Worm (Caenorhabditis elegans) whole organism, early embryonic: ENCODE measurements around the gene abts-3.

ENCODE experiments used
- B0310.2 ChIP-seq: sonication (generic microtip); optimal IDR thresholded peaks from 2 replicates; lab custom pipeline; 2016; ENCODE audit warnings: mild to moderate bottlenecking, missing genetic modification characterization, missing compliant biosample characterization
- F13C5.2 ChIP-seq: sonication (generic microtip); optimal IDR thresholded peaks from 2 replicates; lab custom pipeline; 2017; ENCODE audit warnings: mild to moderate bottlenecking, missing genetic modification characterization, inconsistent platforms, missing compliant biosample characterization
- aly-1 ChIP-seq: sonication (generic microtip); optimal IDR thresholded peaks from 2 replicates; lab custom pipeline; 2016; ENCODE audit warnings: missing genetic modification characterization, missing compliant biosample characterization
- ama-1 ChIP-seq: fragments of 150-350 bp; optimal IDR thresholded peaks from 2 replicates; lab custom pipeline; 2014
- ceh-13 ChIP-seq: fragments of 200-800 bp; sonication (Bioruptor generic); optimal IDR thresholded peaks from 2 replicates; lab custom pipeline; 2018; ENCODE audit warnings: mild to moderate bottlenecking, missing genetic modification characterization, missing compliant biosample characterization
- ceh-36 ChIP-seq: sonication (generic microtip); optimal IDR thresholded peaks from 2 replicates; lab custom pipeline; 2016; ENCODE audit warnings: missing genetic modification characterization, inconsistent platforms, missing compliant biosample characterization
- ets-7 ChIP-seq: sonication (generic microtip); optimal IDR thresholded peaks from 2 replicates; lab custom pipeline; 2016; ENCODE audit warnings: missing genotype, missing genetic modification characterization, missing compliant biosample characterization
- flt-1 ChIP-seq: fragments of 200-800 bp; sonication (Bioruptor generic); IDR thresholded peaks from 2 replicates; pipeline ENCODE4 v1.3.6; 2022; ENCODE audit warnings: missing genetic modification characterization, missing compliant biosample characterization
- hmbx-1 ChIP-seq: sonication (generic microtip); optimal IDR thresholded peaks from 2 replicates; lab custom pipeline; 2016; ENCODE audit warnings: mild to moderate bottlenecking, missing genetic modification characterization, missing compliant biosample characterization
- hmg-4 ChIP-seq: fragments of 200-800 bp; sonication (Bioruptor generic); optimal IDR thresholded peaks from 2 replicates; lab custom pipeline; 2018; ENCODE audit warnings: mild to moderate bottlenecking, missing genetic modification characterization, missing compliant biosample characterization
- hnd-1 ChIP-seq: sonication (generic microtip); optimal IDR thresholded peaks from 2 replicates; lab custom pipeline; 2016; ENCODE audit warnings: missing genetic modification characterization, missing compliant biosample characterization
- pes-1 ChIP-seq: fragments of 200-800 bp; sonication (Bioruptor generic); IDR thresholded peaks from 2 replicates; pipeline ENCODE4 v1.3.6; 2022; ENCODE audit warnings: missing genetic modification reagents, missing genetic modification characterization, missing compliant biosample characterization
- scrt-1 ChIP-seq: fragments of 200-800 bp; sonication (Bioruptor generic); IDR thresholded peaks from 2 replicates; pipeline ENCODE4 v1.3.6; 2022; ENCODE audit warnings: missing genetic modification characterization, missing compliant biosample characterization
- sea-1 ChIP-seq: fragments of 200-800 bp; sonication (Bioruptor generic); conservative IDR thresholded peaks from 2 replicates; pipeline ENCODE4 v1.3.6; 2022; ENCODE audit warnings: missing genetic modification characterization, missing compliant biosample characterization
- tbx-11 ChIP-seq: fragments of 200-800 bp; sonication (Bioruptor generic); IDR thresholded peaks from 2 replicates; pipeline ENCODE4 v1.3.6; 2022; ENCODE audit warnings: missing genetic modification characterization, missing compliant biosample characterization
- tbx-37 ChIP-seq: fragments of 200-800 bp; sonication (Bioruptor generic); conservative IDR thresholded peaks from 2 replicates; pipeline ENCODE4 v1.3.6; 2022; ENCODE audit warnings: missing genetic modification reagents, missing genetic modification characterization, missing compliant biosample characterization
- tra-4 ChIP-seq: sonication (generic microtip); optimal IDR thresholded peaks from 2 replicates; lab custom pipeline; 2017; ENCODE audit warnings: missing genetic modification characterization, missing compliant biosample characterization

Gene abts-3

ce11 chrII:6109989-6110388, 22.7 kb upstream of the abts-3 start:
- no peak for TF ChIP-seq scrt-1 (GFP tag; lab: Robert Waterston, UW)
- TF ChIP-seq ceh-36 = no peak
- no peak for TF ChIP-seq hmg-4 (GFP tag; lab: Kevin White, UChicago)
- TF ChIP-seq ceh-13 (GFP tag; lab: Kevin White, UChicago) = no peak
- no peak for TF ChIP-seq hmbx-1 (tag; lab: Kevin White, UChicago)
- no peak for TF ChIP-seq tbx-11 (GFP tag; lab: Robert Waterston, UW)
- TF ChIP-seq tra-4 (tag; lab: Kevin White, UChicago) = no peak
- no peak for TF ChIP-seq flt-1
- no peak for TF ChIP-seq ets-7 (tag; lab: Kevin White, UChicago)
- no peak for TF ChIP-seq pes-1 (GFP tag; lab: Robert Waterston, UW)
- no peak for TF ChIP-seq sea-1 (GFP tag; lab: Robert Waterston, UW)
- TF ChIP-seq B0310.2 (tag; lab: Kevin White, UChicago) = no peak
- no peak for TF ChIP-seq tbx-37 (GFP tag; lab: Robert Waterston, UW)

ce11 chrII:6113187-6113586, 19.5 kb upstream of the abts-3 start, which contains the start of gene heri-1:
Gene heri-1, minus strand, starts transcription at chrII:6113194.
- TF ChIP-seq B0310.2 (tag; lab: Kevin White, UChicago) = no peak
- no peak for TF ChIP-seq hmbx-1 (tag; lab: Kevin White, UChicago)
- no peak for TF ChIP-seq ceh-36
- TF ChIP-seq hmg-4 (GFP tag; lab: Kevin White, UChicago) = no peak
- no peak for TF ChIP-seq hnd-1 (tag; lab: Kevin White, UChicago)
- TF ChIP-seq scrt-1 (GFP tag; lab: Robert Waterston, UW) = no peak
- no peak for TF ChIP-seq ceh-13 (GFP tag; lab: Kevin White, UChicago)
- TF ChIP-seq pes-1 (GFP tag; lab: Robert Waterston, UW) = no peak
- no peak for TF ChIP-seq F13C5.2
- TF ChIP-seq tbx-11 (GFP tag; lab: Robert Waterston, UW) = no peak
- no peak for TF ChIP-seq flt-1
- TF ChIP-seq tbx-37 (GFP tag; lab: Robert Waterston, UW) = no peak
- TF ChIP-seq aly-1 (tag; lab: Kevin White, UChicago) = no peak

ce11 chrII:6113842-6114441, 18.8 kb upstream of the abts-3 start:
- TF ChIP-seq tbx-11 (GFP tag; lab: Robert Waterston, UW) = no peak
- TF ChIP-seq F13C5.2 = no peak
- TF ChIP-seq tbx-37 (GFP tag; lab: Robert Waterston, UW) = no peak
- TF ChIP-seq ceh-36 = peak; percentile 41

ce11 chrII:6115283-6115682, 17.4 kb upstream of the abts-3 start:
- no peak for TF ChIP-seq ceh-13 (GFP tag; lab: Kevin White, UChicago)
- no peak for TF ChIP-seq hmbx-1 (tag; lab: Kevin White, UChicago)
- no peak for TF ChIP-seq ceh-36
- TF ChIP-seq scrt-1 (GFP tag; lab: Robert Waterston, UW) = no peak
- no peak for TF ChIP-seq tbx-11 (GFP tag; lab: Robert Waterston, UW)
- TF ChIP-seq flt-1 = no peak
- TF ChIP-seq pes-1 (GFP tag; lab: Robert Waterston, UW) = no peak
- TF ChIP-seq tbx-37 (GFP tag; lab: Robert Waterston, UW) = no peak
- no peak for TF ChIP-seq tra-4 (tag; lab: Kevin White, UChicago)
- no peak for TF ChIP-seq F13C5.2
- no peak for TF ChIP-seq hmg-4 (GFP tag; lab: Kevin White, UChicago)

- TF ChIP-seq ceh-36 (no peak), B0310.2 (tag; lab: Kevin White, UChicago) (no peak), tbx-11 (GFP tag; lab: Robert Waterston, UW) (no peak), F13C5.2 (no peak), sea-1 (GFP tag; lab: Robert Waterston, UW) (no peak), ama-1 (no peak), tbx-37 (GFP tag; lab: Robert Waterston, UW) (no peak), tra-4 (tag; lab: Kevin White, UChicago) (no peak), flt-1 (no peak), ets-7 (tag; lab: Kevin White, UChicago) (no peak), hmg-4 (GFP tag; lab: Kevin White, UChicago) (no peak), ceh-13 (GFP tag; lab: Kevin White, UChicago) (no peak), pes-1 (GFP tag; lab: Robert Waterston, UW) (no peak)
These were observed 16.0 kb upstream of the abts-3 start for ce11 chrII:6116701-6117100.

ce11 chrII:6118163-6118562, 14.5 kb upstream of the abts-3 start, which contains the start of gene C29H12.6:
Gene C29H12.6, minus strand, starts transcription at chrII:6118263.
- TF ChIP-seq ceh-36 (peak; percentile 66), hmbx-1 (tag; lab: Kevin White, UChicago) (no peak)

- TF ChIP-seq ets-7 (tag; lab: Kevin White, UChicago) = no peak
- no peak for TF ChIP-seq scrt-1 (GFP tag; lab: Robert Waterston, UW)
- no peak for TF ChIP-seq tbx-11 (GFP tag; lab: Robert Waterston, UW)
- no peak for TF ChIP-seq tbx-37 (GFP tag; lab: Robert Waterston, UW)
- TF ChIP-seq ama-1 = no peak
- no peak for TF ChIP-seq ceh-36
These were observed 12.1 kb upstream of the abts-3 start for ce11 chrII:6120548-6120947.
